Fruit fly (Drosophila melanogaster) whole organism, embryonic: Measurements from ENCODE around the gene Mst77F.
A peak's percentile ranks its signal among the peaks of the same experiment; 100 is the strongest.

ENCODE experiments used
- BEAF-32 ChIP-seq: fragments of 200-800 bp; sonication (Bioruptor generic); optimal IDR thresholded peaks from 3 replicates; lab custom pipeline; 2017; ENCODE audit warnings: missing biosample characterization, missing genetic modification characterization, mild to moderate bottlenecking, moderate library complexity, missing genetic modification reagents
- Bdp1 ChIP-seq: fragments of 200-800 bp; sonication (Bioruptor generic); optimal IDR thresholded peaks from 3 replicates; lab custom pipeline; 2016; ENCODE audit warnings: missing biosample characterization, missing genetic modification characterization
- CG11398 ChIP-seq: fragments of 200-800 bp; sonication (Bioruptor generic); optimal IDR thresholded peaks from 2 replicates; lab custom pipeline; 2016; ENCODE audit warnings: missing biosample characterization, missing genetic modification characterization
- CG12236 ChIP-seq: fragments of 200-800 bp; sonication (Bioruptor generic); optimal IDR thresholded peaks from 2 replicates; lab custom pipeline; 2016; ENCODE audit warnings: missing biosample characterization, missing genetic modification characterization
- CG12299 ChIP-seq: fragments of 200-800 bp; sonication (Bioruptor generic); optimal IDR thresholded peaks from 2 replicates; lab custom pipeline; 2018; ENCODE audit warnings: missing biosample characterization, mild to moderate bottlenecking, missing genetic modification characterization
- CG13894 ChIP-seq: fragments of 200-800 bp; sonication (Bioruptor generic); optimal IDR thresholded peaks from 3 replicates; lab custom pipeline; 2018; ENCODE audit warnings: missing biosample characterization, mild to moderate bottlenecking, missing genetic modification characterization, moderate library complexity
- CG15696 ChIP-seq: fragments of 200-800 bp; sonication (Bioruptor generic); optimal IDR thresholded peaks from 2 replicates; lab custom pipeline; 2019; ENCODE audit warnings: missing biosample characterization, mild to moderate bottlenecking, missing genetic modification characterization, moderate library complexity
- CG16813 ChIP-seq: fragments of 200-800 bp; sonication (Bioruptor generic); IDR thresholded peaks from 3 replicates; pipeline ENCODE4 v1.3.6; 2022; ENCODE audit warnings: missing biosample characterization, missing genetic modification characterization; ENCODE audit not compliant: partially characterized antibody
- CG1832 ChIP-seq: fragments of 200-800 bp; sonication (Bioruptor generic); optimal IDR thresholded peaks from 2 replicates; lab custom pipeline; 2017; ENCODE audit warnings: missing biosample characterization, mild to moderate bottlenecking, missing genetic modification characterization, inconsistent platforms
- CG2120 ChIP-seq: fragments of 200-800 bp; sonication (Bioruptor generic); optimal IDR thresholded peaks from 3 replicates; lab custom pipeline; 2016; ENCODE audit warnings: missing biosample characterization, missing genetic modification characterization
- CG31224 ChIP-seq: fragments of 200-800 bp; sonication (Bioruptor generic); IDR thresholded peaks from 2 replicates; pipeline ENCODE4 v1.3.6; 2022; ENCODE audit warnings: missing biosample characterization, missing genetic modification characterization
- CG32767 ChIP-seq: fragments of 200-800 bp; sonication (Bioruptor generic); IDR thresholded peaks from 2 replicates; pipeline ENCODE4 v1.3.6; 2022; ENCODE audit warnings: missing biosample characterization, missing genetic modification characterization
- CG33213 ChIP-seq: fragments of 200-800 bp; sonication (Bioruptor generic); optimal IDR thresholded peaks from 3 replicates; lab custom pipeline; 2016; ENCODE audit warnings: missing biosample characterization, missing genetic modification characterization
- CG34422 ChIP-seq: fragments of 200-800 bp; sonication (Bioruptor generic); IDR thresholded peaks from 3 replicates; pipeline ENCODE4 v1.3.6; 2022; ENCODE audit warnings: missing biosample characterization, missing genetic modification characterization
- CG7271 ChIP-seq: fragments of 200-800 bp; sonication (Bioruptor generic); optimal IDR thresholded peaks from 2 replicates; lab custom pipeline; 2018; ENCODE audit warnings: missing biosample characterization, mild to moderate bottlenecking, missing genetic modification characterization, moderate library complexity
- CG7357 ChIP-seq: fragments of 200-800 bp; sonication (Bioruptor generic); IDR thresholded peaks from 3 replicates; pipeline ENCODE4 v1.3.6; 2022; ENCODE audit warnings: missing biosample characterization, missing genetic modification characterization
- CG7839 ChIP-seq: fragments of 200-800 bp; sonication (Bioruptor generic); optimal IDR thresholded peaks from 3 replicates; lab custom pipeline; 2018; ENCODE audit warnings: missing biosample characterization, mild to moderate bottlenecking, missing genetic modification characterization, moderate library complexity
- CG8290 ChIP-seq, 3 experiments: fragments of 200-800 bp; sonication (Bioruptor generic); optimal IDR thresholded peaks; 2 replicates each; lab custom pipeline; 2016 to 2019; ENCODE audit warnings: missing biosample characterization in 3 of 3, missing genetic modification characterization in 3 of 3, mild to moderate bottlenecking in 2 of 3, moderate library complexity in 1 of 3
- CG9609 ChIP-seq: fragments of 200-800 bp; sonication (Bioruptor generic); optimal IDR thresholded peaks from 3 replicates; lab custom pipeline; 2016; ENCODE audit warnings: missing biosample characterization, missing genetic modification characterization
- D19A ChIP-seq: fragments of 200-800 bp; optimal IDR thresholded peaks from 3 replicates; lab custom pipeline; 2019; ENCODE audit warnings: missing biosample characterization, mild to moderate bottlenecking, missing genetic modification characterization, moderate library complexity
- Dll ChIP-seq: fragments of 200-800 bp; sonication (Bioruptor generic); IDR thresholded peaks from 4 replicates; pipeline ENCODE4 v1.3.6; 2022; ENCODE audit warnings: missing biosample characterization, missing genetic modification characterization; ENCODE audit not compliant: partially characterized antibody
- Doc3 ChIP-seq: fragments of 200-800 bp; sonication (Bioruptor generic); IDR thresholded peaks from 3 replicates; pipeline ENCODE4 v1.3.6; 2022; ENCODE audit warnings: missing biosample characterization, missing genetic modification characterization; ENCODE audit not compliant: partially characterized antibody
- E2f2 ChIP-seq: fragments of 200-800 bp; sonication (Bioruptor generic); IDR thresholded peaks from 2 replicates; pipeline ENCODE4 v1.3.6; 2022; ENCODE audit warnings: missing biosample characterization, missing genetic modification characterization
- Fer1 ChIP-seq: fragments of 200-800 bp; sonication (Bioruptor generic); optimal IDR thresholded peaks from 2 replicates; lab custom pipeline; 2017; ENCODE audit warnings: missing biosample characterization, mild to moderate bottlenecking, missing genetic modification characterization
- Hr39 ChIP-seq: fragments of >200 bp; optimal IDR thresholded peaks from 2 replicates; lab custom pipeline; 2017
- Jarid2 ChIP-seq: fragments of 200-800 bp; sonication (Bioruptor generic); optimal IDR thresholded peaks from 3 replicates; lab custom pipeline; 2017; ENCODE audit warnings: mild to moderate bottlenecking, missing biosample characterization, missing genetic modification reagents, missing genetic modification characterization
- MTF-1 ChIP-seq: fragments of 200-800 bp; sonication (Bioruptor generic); optimal IDR thresholded peaks from 2 replicates; lab custom pipeline; 2018; ENCODE audit warnings: missing biosample characterization, mild to moderate bottlenecking, missing genetic modification characterization, borderline replicate concordance
- Mad ChIP-seq: fragments of 200-800 bp; sonication (Bioruptor generic); optimal IDR thresholded peaks from 2 replicates; lab custom pipeline; 2016; ENCODE audit warnings: missing biosample characterization, missing genetic modification characterization
- Oli ChIP-seq: fragments of 200-800 bp; sonication (Bioruptor generic); optimal IDR thresholded peaks from 2 replicates; lab custom pipeline; 2018; ENCODE audit warnings: missing biosample characterization, mild to moderate bottlenecking, missing genetic modification characterization, moderate library complexity
- Pdp1 ChIP-seq, 2 experiments: fragments of 200-800 bp; sonication (Bioruptor generic); optimal IDR thresholded peaks; 3 replicates each; lab custom pipeline; 2016; ENCODE audit warnings: missing biosample characterization in 2 of 2, missing genetic modification characterization in 2 of 2, mild to moderate bottlenecking in 1 of 2, moderate library complexity in 1 of 2
- ac ChIP-seq: fragments of 200-800 bp; sonication (Bioruptor generic); optimal IDR thresholded peaks from 3 replicates; lab custom pipeline; 2017; ENCODE audit warnings: missing biosample characterization, mild to moderate bottlenecking, missing genetic modification characterization
- dm ChIP-seq: fragments of 200-800 bp; sonication (Bioruptor generic); optimal IDR thresholded peaks from 3 replicates; lab custom pipeline; 2016; ENCODE audit warnings: missing biosample characterization, missing genetic modification characterization
- ems ChIP-seq: fragments of 200-800 bp; sonication (Bioruptor generic); optimal IDR thresholded peaks from 3 replicates; lab custom pipeline; 2016; ENCODE audit warnings: missing biosample characterization, missing genetic modification characterization
- gro ChIP-seq: fragments of 200-800 bp; sonication (Bioruptor generic); optimal IDR thresholded peaks from 2 replicates; lab custom pipeline; 2016; ENCODE audit warnings: missing biosample characterization, missing genetic modification characterization
- jigr1 ChIP-seq: fragments of 200-800 bp; sonication (Bioruptor generic); IDR thresholded peaks from 3 replicates; pipeline ENCODE4 v1.3.6; 2022; ENCODE audit warnings: missing biosample characterization, missing genetic modification characterization
- lov ChIP-seq, 2 experiments: fragments of 200-800 bp in 1 of 2; fragments of >200 bp in 1 of 2; sonication (Bioruptor generic) in 1 of 2; IDR thresholded peaks in 1 of 2; optimal IDR thresholded peaks in 1 of 2; 2 replicates in 1 of 2; 3 replicates in 1 of 2; pipeline versions ENCODE4 v1.3.6 to Lab custom; 2017 to 2022; ENCODE audit warnings: missing biosample characterization in 1 of 2, missing genetic modification characterization in 1 of 2
- mld ChIP-seq: fragments of 200-800 bp; sonication (Bioruptor generic); IDR thresholded peaks from 3 replicates; pipeline ENCODE4 v1.3.6; 2022; ENCODE audit warnings: missing biosample characterization, missing genetic modification characterization; ENCODE audit not compliant: partially characterized antibody
- pan ChIP-seq, 4 experiments: fragments of >200 bp in 3 of 4; fragments of 200-800 bp in 1 of 4; sonication (Bioruptor generic) in 1 of 4; optimal IDR thresholded peaks in 3 of 4; IDR thresholded peaks in 1 of 4; 2 replicates each; pipeline versions ENCODE4 v1.3.6 to Lab custom; 2017 to 2022; ENCODE audit warnings: missing biosample characterization in 2 of 4, missing genetic modification characterization in 2 of 4, mixed read lengths in 1 of 4
- psq ChIP-seq: fragments of 200-800 bp; sonication (Bioruptor generic); optimal IDR thresholded peaks from 2 replicates; lab custom pipeline; 2017; ENCODE audit warnings: missing biosample characterization, missing genetic modification characterization
- sens-2 ChIP-seq: fragments of 200-800 bp; sonication (Bioruptor generic); IDR thresholded peaks from 2 replicates; pipeline ENCODE4 v1.3.6; 2022; ENCODE audit warnings: missing biosample characterization, missing genetic modification characterization
- slp2 ChIP-seq: fragments of 200-800 bp; sonication (Bioruptor generic); optimal IDR thresholded peaks from 2 replicates; lab custom pipeline; 2016; ENCODE audit warnings: missing biosample characterization, missing genetic modification characterization
- tin ChIP-seq: fragments of 200-800 bp; sonication (Bioruptor generic); optimal IDR thresholded peaks from 3 replicates; lab custom pipeline; 2016; ENCODE audit warnings: missing biosample characterization, missing genetic modification characterization
- toy ChIP-seq: fragments of 200-800 bp; sonication (Bioruptor generic); IDR thresholded peaks from 2 replicates; pipeline ENCODE4 v1.3.6; 2022; ENCODE audit warnings: missing biosample characterization, missing genetic modification characterization
- tx ChIP-seq: fragments of 200-800 bp; sonication (Bioruptor generic); optimal IDR thresholded peaks from 2 replicates; lab custom pipeline; 2016; ENCODE audit warnings: missing biosample characterization, missing genetic modification characterization
- wdn ChIP-seq: fragments of 200-800 bp; sonication (Bioruptor generic); IDR thresholded peaks from 2 replicates; pipeline ENCODE4 v1.3.6; 2022; ENCODE audit warnings: missing biosample characterization, missing genetic modification characterization
- wor ChIP-seq: fragments of 200-800 bp; sonication (Bioruptor generic); IDR thresholded peaks from 2 replicates; pipeline ENCODE4 v1.3.6; 2022; ENCODE audit warnings: missing biosample characterization, missing genetic modification characterization
- zf30C ChIP-seq: fragments of 200-800 bp; sonication (Bioruptor generic); optimal IDR thresholded peaks from 3 replicates; lab custom pipeline; 2018; ENCODE audit warnings: missing biosample characterization, mild to moderate bottlenecking, missing genetic modification characterization

Gene Mst77F

dm6 chr3L:20771891-20772646 lies 45.8 kb downstream of the Mst77F start (continued):
- TF ChIP-seq CG12299 (peak; percentile 80), Mad (GFP tag; lab: Kevin White, UChicago) (peak; percentile 55), Hr39 (no peak), toy (no peak), CG32767 (peak; percentile 73), gro (GFP tag; lab: Kevin White, UChicago) (peak; percentile 69), CG15696 (tag; lab: Kevin White, UChicago) (peak; percentile 12), MTF-1 (GFP tag; lab: Kevin White, UChicago) (peak; percentile 57), psq (GFP tag; lab: Kevin White, UChicago) (no peak), CG9609 (GFP tag; lab: Kevin White, UChicago) (peak; percentile 58), CG13894 (tag; lab: Kevin White, UChicago) (peak; percentile 50), CG33213 (GFP tag; lab: Kevin White, UChicago) (peak; percentile 63), CG2120 (GFP tag; lab: Kevin White, UChicago) (peak; percentile 83), ems (GFP tag; lab: Kevin White, UChicago) (peak; percentile 63), CG8290 (GFP tag; optimal IDR thresholded peaks at IDR 0.05; lab: Kevin White, UChicago) (peak; percentile 45), CG8290 (tag; optimal IDR thresholded peaks at IDR 0.05; lab: Kevin White, UChicago) (peak; percentile 5 to 86), CG31224 (peak; percentile 60), CG12236 (GFP tag; lab: Kevin White, UChicago) (peak; percentile 45), pan (optimal IDR thresholded peaks at IDR 0.05; lab: Kevin White, UChicago) (no peak), pan (GFP tag; optimal IDR thresholded peaks at IDR 0.05 in 1 of 2, IDR thresholded peaks at IDR 0.05 in 1 of 2) (peak in 1 of 2 experiments; percentile 91), Jarid2 (GFP tag; lab: Kevin White, UChicago) (peak; percentile 23), CG7271 (tag; lab: Kevin White, UChicago) (no peak), wdn (GFP tag; lab: Robert Waterston, UW) (peak; percentile 58; the same call in 1 of the 2 replicates), ac (GFP tag; lab: Kevin White, UChicago) (no peak), Oli (tag; lab: Kevin White, UChicago) (peak; percentile 76), zf30C (GFP tag; lab: Kevin White, UChicago) (no peak), CG16813 (GFP tag; lab: Robert Waterston, UW) (no peak), wor (peak; percentile 66), Pdp1 (GFP tag; optimal IDR thresholded peaks at IDR 0.05; lab: Kevin White, UChicago) (peak; percentile 75 to 78), Fer1 (GFP tag; lab: Kevin White, UChicago) (peak; percentile 82), CG7839 (tag; lab: Kevin White, UChicago) (peak; percentile 81), BEAF-32 (GFP tag; lab: Kevin White, UChicago) (no peak), D19A (tag; lab: Kevin White, UChicago) (peak; percentile 73), CG11398 (GFP tag; lab: Kevin White, UChicago) (peak; percentile 70), E2f2 (peak; percentile 58), sens-2 (GFP tag; lab: Robert Waterston, UW) (peak; percentile 58), CG34422 (GFP tag; lab: Robert Waterston, UW) (peak; percentile 87), CG1832 (GFP tag; lab: Kevin White, UChicago) (no peak), Doc3 (no peak), jigr1 (GFP tag; lab: Robert Waterston, UW) (peak; percentile 42; the same call in 1 of the 3 replicates), Bdp1 (GFP tag; lab: Kevin White, UChicago) (peak; percentile 64), dm (GFP tag; lab: Kevin White, UChicago) (no peak), CG7357 (GFP tag; lab: Robert Waterston, UW) (peak; percentile 54; the same call in 2 of the 3 replicates), slp2 (GFP tag; lab: Kevin White, UChicago) (peak; percentile 67), lov (optimal IDR thresholded peaks at IDR 0.05; lab: Kevin White, UChicago) (no peak), lov (GFP tag; IDR thresholded peaks at IDR 0.05; lab: Robert Waterston, UW) (peak; percentile 78; the same call in 2 of the 3 replicates), mld (GFP tag; lab: Robert Waterston, UW) (no peak), tin (GFP tag; lab: Kevin White, UChicago) (peak; percentile 71), Dll (GFP tag; lab: Robert Waterston, UW) (no peak), tx (GFP tag; lab: Kevin White, UChicago) (peak; percentile 63)
